Worm (Caenorhabditis elegans) whole organism, L1 larva: ENCODE results near the gene vav-1.

Experiments used
- alr-1 ChIP-seq: fragments of 200-800 bp; sonication (Bioruptor generic); optimal IDR thresholded peaks from 2 replicates; lab custom pipeline; 2018; ENCODE audit warnings: borderline replicate concordance, mild to moderate bottlenecking, missing genetic modification characterization, missing compliant biosample characterization
- ama-1 ChIP-seq: fragments of 150-350 bp; optimal IDR thresholded peaks from 2 replicates; lab custom pipeline; 2014
- elt-3 ChIP-seq, 6 experiments: fragments of 150-350 bp in 1 of 6; sonication (generic microtip); optimal IDR thresholded peaks; 2 replicates each; lab custom pipeline; 2017 to 2018; ENCODE audit warnings: missing biosample characterization in 6 of 6, missing genetic modification characterization in 6 of 6, inconsistent platforms in 1 of 6
- fos-1 ChIP-seq: fragments of 150-350 bp; optimal IDR thresholded peaks from 2 replicates; lab custom pipeline; 2014; ENCODE audit warnings: missing biosample characterization, missing genetic modification characterization
- jun-1 ChIP-seq: fragments of 150-350 bp; optimal IDR thresholded peaks from 2 replicates; lab custom pipeline; 2014; ENCODE audit warnings: missing biosample characterization, missing genetic modification reagents, missing genetic modification characterization
- lin-15B ChIP-seq: fragments of 150-350 bp; sonication (generic microtip); optimal IDR thresholded peaks from 3 replicates; lab custom pipeline; 2014; ENCODE audit warnings: missing biosample characterization, missing genetic modification characterization
- rnt-1 ChIP-seq: sonication (generic microtip); optimal IDR thresholded peaks from 2 replicates; lab custom pipeline; 2016; ENCODE audit warnings: mild to moderate bottlenecking, missing genetic modification characterization, moderate library complexity, missing compliant biosample characterization
- snpc-4 ChIP-seq: fragments of 150-350 bp; optimal IDR thresholded peaks from 2 replicates; lab custom pipeline; 2014; ENCODE audit warnings: missing biosample characterization, missing genetic modification characterization

ce11 chrX:9231556-9231955, 381 bp downstream of the vav-1 start:
- TF ChIP-seq elt-3 (tag; optimal IDR thresholded peaks at IDR 0.05; lab: Kevin White, UChicago): no peak
- no peak for TF ChIP-seq jun-1 (tag; lab: Kevin White, UChicago)
- TF ChIP-seq lin-15B (tag; lab: Kevin White, UChicago): no peak
- no peak for TF ChIP-seq fos-1 (tag; lab: Kevin White, UChicago)
- TF ChIP-seq rnt-1 (tag; lab: Kevin White, UChicago): no peak
- TF ChIP-seq alr-1 (tag; lab: Kevin White, UChicago): no peak
- no peak for TF ChIP-seq ama-1 (lab: Kevin White, UChicago)
- no peak for TF ChIP-seq snpc-4
